Fruit fly (Drosophila melanogaster) whole organism, adult: ENCODE data around the gene CG13003.
A peak's percentile ranks its signal among the peaks of the same experiment; 100 is the strongest.

Experiments
- CG11617 ChIP-seq: fragments of 200-800 bp; sonication (Bioruptor generic); optimal IDR thresholded peaks from 2 replicates; lab custom pipeline; 2017; ENCODE audit warnings: mild to moderate bottlenecking, missing biosample characterization, missing genetic modification reagents, missing genetic modification characterization
- CG12768 ChIP-seq: fragments of 200-800 bp; sonication (Bioruptor generic); optimal IDR thresholded peaks from 2 replicates; lab custom pipeline; 2017; ENCODE audit warnings: missing biosample characterization, missing genetic modification characterization, mild to moderate bottlenecking, moderate library complexity, missing genetic modification reagents
- CG14711 ChIP-seq: fragments of 200-800 bp; sonication (Bioruptor generic); optimal IDR thresholded peaks from 2 replicates; lab custom pipeline; 2018; ENCODE audit warnings: missing biosample characterization, mild to moderate bottlenecking, missing genetic modification characterization, moderate library complexity
- CG1620 ChIP-seq: fragments of 200-800 bp; sonication (Bioruptor generic); optimal IDR thresholded peaks from 2 replicates; lab custom pipeline; 2016; ENCODE audit warnings: missing biosample characterization, missing genetic modification characterization
- CG33017 ChIP-seq: fragments of 200-800 bp; sonication (Bioruptor generic); optimal IDR thresholded peaks from 2 replicates; lab custom pipeline; 2018; ENCODE audit warnings: missing biosample characterization, mild to moderate bottlenecking, missing genetic modification characterization, moderate library complexity
- CG5204 ChIP-seq: fragments of 200-800 bp; sonication (Bioruptor generic); optimal IDR thresholded peaks from 2 replicates; lab custom pipeline; 2016; ENCODE audit warnings: missing biosample characterization, missing genetic modification characterization
- CG7045 ChIP-seq: fragments of 200-800 bp; sonication (Bioruptor generic); optimal IDR thresholded peaks from 2 replicates; lab custom pipeline; 2017; ENCODE audit warnings: missing biosample characterization, mild to moderate bottlenecking, missing genetic modification characterization
- CG7101 ChIP-seq: fragments of 200-800 bp; sonication (Bioruptor generic); optimal IDR thresholded peaks from 2 replicates; lab custom pipeline; 2018; ENCODE audit warnings: missing biosample characterization, mild to moderate bottlenecking, missing genetic modification characterization, moderate library complexity
- Clk ChIP-seq: fragments of 200-800 bp; sonication (Bioruptor generic); optimal IDR thresholded peaks from 2 replicates; lab custom pipeline; 2017; ENCODE audit warnings: missing biosample characterization, missing genetic modification characterization
- Crg-1 ChIP-seq: fragments of 200-800 bp; sonication (Bioruptor generic); optimal IDR thresholded peaks from 2 replicates; lab custom pipeline; 2016; ENCODE audit warnings: missing biosample characterization, missing genetic modification characterization
- Hr96 ChIP-seq: fragments of 200-800 bp; sonication (Bioruptor generic); optimal IDR thresholded peaks from 2 replicates; lab custom pipeline; 2016; ENCODE audit warnings: missing biosample characterization, missing genetic modification characterization
- Mnt ChIP-seq: fragments of 200-800 bp; sonication (Bioruptor generic); optimal IDR thresholded peaks from 2 replicates; lab custom pipeline; 2016; ENCODE audit warnings: missing biosample characterization, mild to moderate bottlenecking, missing genetic modification characterization
- bab1 ChIP-seq: fragments of 200-800 bp; sonication (Bioruptor generic); optimal IDR thresholded peaks from 3 replicates; lab custom pipeline; 2019; ENCODE audit warnings: missing biosample characterization, mild to moderate bottlenecking, missing genetic modification characterization, moderate library complexity
- cic ChIP-seq: fragments of 200-800 bp; sonication (Bioruptor generic); optimal IDR thresholded peaks from 2 replicates; lab custom pipeline; 2017; ENCODE audit warnings: missing biosample characterization, mild to moderate bottlenecking, missing genetic modification characterization, moderate library complexity
- cnc ChIP-seq, 2 experiments: fragments of >200 bp; optimal IDR thresholded peaks; 2 replicates each; lab custom pipeline; 2017
- kay ChIP-seq: fragments of 200-800 bp; sonication (Bioruptor generic); peaks from one replicate; lab custom pipeline; 2016; ENCODE audit warnings: missing biosample characterization, missing genetic modification characterization, borderline replicate concordance
- ovo ChIP-seq: fragments of 200-800 bp; sonication (Bioruptor generic); optimal IDR thresholded peaks from 2 replicates; lab custom pipeline; 2016; ENCODE audit warnings: missing biosample characterization, missing genetic modification characterization
- pad ChIP-seq: fragments of 200-800 bp; sonication (Bioruptor generic); optimal IDR thresholded peaks from 3 replicates; lab custom pipeline; 2017; ENCODE audit warnings: missing biosample characterization, missing genetic modification characterization, mild to moderate bottlenecking, moderate library complexity, missing genetic modification reagents
- tj ChIP-seq: fragments of 200-800 bp; sonication (Bioruptor generic); optimal IDR thresholded peaks from 3 replicates; lab custom pipeline; 2017; ENCODE audit warnings: missing biosample characterization, mild to moderate bottlenecking, missing genetic modification characterization, moderate library complexity
- toe ChIP-seq: fragments of 200-800 bp; sonication (Bioruptor generic); optimal IDR thresholded peaks from 2 replicates; lab custom pipeline; 2016; ENCODE audit warnings: missing biosample characterization, missing genetic modification characterization

The CG13003 gene

dm6 chrX:16820665-16821064, 55.7 kb downstream of the CG13003 start:
- TF ChIP-seq Hr96 (no peak), CG12768 (no peak), tj (GFP tag; lab: Kevin White, UChicago) (no peak), CG1620 (GFP tag; lab: Kevin White, UChicago) (no peak), kay (no peak), CG11617 (GFP tag; lab: Kevin White, UChicago) (no peak), Mnt (GFP tag; lab: Kevin White, UChicago) (no peak), Clk (GFP tag; lab: Kevin White, UChicago) (no peak), ovo (GFP tag; lab: Kevin White, UChicago) (no peak), cnc (optimal IDR thresholded peaks at IDR 0.05; lab: Kevin White, UChicago) (no peak), cic (GFP tag; lab: Kevin White, UChicago) (no peak), Crg-1 (GFP tag; lab: Kevin White, UChicago) (no peak), toe (GFP tag; lab: Kevin White, UChicago) (no peak), CG5204 (no peak), pad (GFP tag; lab: Kevin White, UChicago) (no peak), CG7045 (no peak), CG14711 (tag; lab: Kevin White, UChicago) (no peak), CG33017 (tag; lab: Kevin White, UChicago) (no peak), bab1 (GFP tag; lab: Kevin White, UChicago) (no peak), CG7101 (no peak)

DNA sequence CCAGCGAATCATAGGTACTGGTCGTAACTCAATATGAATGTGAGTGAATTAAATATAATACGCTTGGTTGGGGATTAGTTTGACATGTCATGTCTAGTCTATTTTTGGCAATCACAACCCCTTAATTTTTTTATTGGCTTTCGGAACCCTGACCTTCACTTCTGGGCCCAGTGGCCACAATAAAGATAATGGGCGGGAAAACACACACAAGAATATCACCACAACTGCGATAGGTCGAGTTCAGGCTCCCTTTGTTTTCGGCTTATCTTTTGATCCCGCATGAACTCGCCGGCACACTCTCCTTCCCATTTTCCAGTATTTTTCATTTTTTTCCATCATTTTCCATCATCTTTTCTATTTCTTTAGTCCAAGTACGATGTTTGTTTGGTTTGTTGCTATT, 58.2 kb downstream of the CG13003 start:
- TF ChIP-seq pad (GFP tag; lab: Kevin White, UChicago) (no peak), toe (GFP tag; lab: Kevin White, UChicago) (no peak), cnc (optimal IDR thresholded peaks at IDR 0.05; lab: Kevin White, UChicago) (no peak), CG11617 (GFP tag; lab: Kevin White, UChicago) (no peak), Mnt (GFP tag; lab: Kevin White, UChicago) (no peak), cic (GFP tag; lab: Kevin White, UChicago) (no peak)

DNA sequence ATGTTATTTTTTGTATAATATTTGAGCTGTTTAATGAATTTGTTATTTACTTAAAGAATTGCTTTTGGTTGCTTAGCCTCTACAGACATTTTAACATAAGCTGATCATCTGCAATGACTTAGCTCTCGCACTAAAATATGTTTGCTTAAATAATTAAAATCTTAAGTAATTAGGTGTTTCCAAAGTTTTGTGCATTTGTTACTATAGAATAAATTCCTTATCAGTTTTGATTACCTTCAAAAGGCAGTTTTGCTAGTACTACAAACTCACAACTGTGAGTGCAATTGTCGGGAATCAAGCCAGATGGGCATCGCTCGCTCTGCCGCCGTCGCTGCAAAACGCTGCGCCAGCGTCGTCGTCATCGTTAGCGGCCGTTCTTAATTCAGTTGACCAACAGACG, 59.8 kb downstream of the CG13003 start:
- TF ChIP-seq CG33017 (tag; lab: Kevin White, UChicago) (no peak), CG14711 (tag; lab: Kevin White, UChicago) (no peak), Mnt (GFP tag; lab: Kevin White, UChicago) (no peak)

dm6 chrX:16815168-16815567, 61.2 kb downstream of the CG13003 start:
- TF ChIP-seq Hr96 (no peak), CG7045 (no peak), CG12768 (no peak), toe (GFP tag; lab: Kevin White, UChicago) (no peak), CG5204 (no peak), bab1 (GFP tag; lab: Kevin White, UChicago) (no peak), CG11617 (GFP tag; lab: Kevin White, UChicago) (no peak), Clk (GFP tag; lab: Kevin White, UChicago) (no peak), Mnt (GFP tag; lab: Kevin White, UChicago) (no peak), CG1620 (GFP tag; lab: Kevin White, UChicago) (no peak), cnc (optimal IDR thresholded peaks at IDR 0.05; lab: Kevin White, UChicago) (no peak), pad (GFP tag; lab: Kevin White, UChicago) (no peak), cic (GFP tag; lab: Kevin White, UChicago) (no peak), CG14711 (tag; lab: Kevin White, UChicago) (no peak), CG33017 (tag; lab: Kevin White, UChicago) (no peak), kay (no peak), CG7101 (no peak)

dm6 chrX:16814351-16814750, 62.0 kb downstream of the CG13003 start:
- TF ChIP-seq ovo (GFP tag; lab: Kevin White, UChicago) (no peak), bab1 (GFP tag; lab: Kevin White, UChicago) (peak; percentile 27)

DNA sequence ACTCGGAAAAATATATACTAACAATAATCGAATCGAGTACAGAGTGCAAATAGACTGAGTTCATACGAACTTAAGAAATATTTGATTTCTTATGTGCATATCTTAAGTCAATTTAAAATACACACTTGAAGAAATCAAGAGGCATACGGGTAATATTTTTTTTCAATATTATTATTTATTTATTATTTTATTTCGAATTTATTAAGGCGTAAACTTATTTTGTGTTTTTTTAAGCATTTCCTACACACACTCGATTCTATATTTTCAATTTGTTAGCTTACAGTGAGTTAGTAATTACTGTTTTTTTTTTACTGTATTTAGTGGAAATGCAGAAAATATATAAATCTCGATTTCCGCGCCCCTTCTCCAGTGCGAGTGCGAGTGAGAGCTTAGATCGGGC, 63.1 kb downstream of the CG13003 start:
- TF ChIP-seq CG7101: no peak
- TF ChIP-seq pad (GFP tag; lab: Kevin White, UChicago): no peak
- no peak for TF ChIP-seq CG11617 (GFP tag; lab: Kevin White, UChicago)
- no peak for TF ChIP-seq CG7045
- peak; percentile 5 for TF ChIP-seq bab1 (GFP tag; lab: Kevin White, UChicago)
- TF ChIP-seq ovo (GFP tag; lab: Kevin White, UChicago): no peak
- TF ChIP-seq CG1620 (GFP tag; lab: Kevin White, UChicago): no peak

DNA sequence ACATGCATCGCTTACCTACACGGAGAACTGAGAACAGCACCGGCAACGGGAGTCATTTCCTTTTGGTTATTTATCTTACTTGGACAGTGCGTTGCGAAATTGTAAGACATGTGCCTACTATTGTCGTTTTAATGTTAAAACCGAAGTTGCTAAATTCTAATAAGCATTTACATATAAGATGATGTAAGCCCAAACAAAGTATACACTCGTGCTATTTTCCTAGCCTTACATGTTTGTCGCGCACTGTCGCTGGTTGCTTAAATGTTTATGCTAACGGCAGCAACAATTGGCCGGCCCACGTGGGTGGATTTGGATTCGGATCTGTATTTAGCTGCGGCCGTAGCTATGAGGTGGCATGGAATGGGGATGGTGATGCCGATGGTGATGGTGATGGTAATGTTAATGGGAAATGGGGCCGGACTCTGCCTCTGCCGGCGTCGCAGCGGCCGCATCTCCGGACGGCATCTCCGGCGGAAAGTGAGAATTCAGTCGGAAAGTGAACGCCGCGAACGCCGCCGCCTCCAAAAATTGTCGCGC, 65.1 kb downstream of the CG13003 start, which contains the start of gene CG4829:
Gene CG4829 (plus strand): TSS at position 487 of the 537 bp plus-strand sequence.
- TF ChIP-seq CG1620 (GFP tag; lab: Kevin White, UChicago): no peak
- no peak for TF ChIP-seq ovo (GFP tag; lab: Kevin White, UChicago)
- peak; percentile 14 for TF ChIP-seq CG7101
